Fruit fly (Drosophila melanogaster): Measurements from ENCODE around the gene CG4367.

Gene CG4367

dm6 chr3R:20327572-20328483 lies 23.1 kb upstream of the CG4367 start, which contains the start of the genes CG4360 and Sirt2 (continued):
- TF ChIP-seq CG33213 (GFP tag; optimal IDR thresholded peaks at IDR 0.05) (peak; percentile 25), ase (GFP tag; IDR thresholded peaks at IDR 0.05) (0 out of 3 replicates have a peak, but pooled peaks have one; percentile 21), phol (tag; optimal IDR thresholded peaks at IDR 0.05) (peak; percentile 69), slou (GFP tag; optimal IDR thresholded peaks at IDR 0.05) (no peak), Chrac-16 (GFP tag; optimal IDR thresholded peaks at IDR 0.05) (peak; percentile 21), jing (GFP tag; optimal IDR thresholded peaks at IDR 0.05) (no peak), CG3065 (GFP tag; optimal IDR thresholded peaks at IDR 0.05) (no peak), zfh2 (GFP tag; optimal IDR thresholded peaks at IDR 0.05) (peak; percentile 65), sug (tag; optimal IDR thresholded peaks at IDR 0.05) (peak; percentile 56), CG18262 (tag; optimal IDR thresholded peaks at IDR 0.05) (peak; percentile 41), CG15269 (tag; optimal IDR thresholded peaks at IDR 0.05) (no peak), aop (GFP tag; IDR thresholded peaks at IDR 0.05) (0 out of 2 replicates have a peak, but pooled peaks have one; percentile 37), slp2 (GFP tag; optimal IDR thresholded peaks at IDR 0.05) (no peak), Pdp1 (GFP tag; optimal IDR thresholded peaks at IDR 0.05) (peak; percentile 27 to 53), CG31441 (GFP tag; IDR thresholded peaks at IDR 0.05) (no peak), CG10267 (tag; optimal IDR thresholded peaks at IDR 0.05) (peak; percentile 24), CG8388 (GFP tag; optimal IDR thresholded peaks at IDR 0.05) (no peak), CG6683 (GFP tag; optimal IDR thresholded peaks at IDR 0.05) (no peak), ind (GFP tag; optimal IDR thresholded peaks at IDR 0.05) (peak; percentile 34), CG42726 (GFP tag; IDR thresholded peaks at IDR 0.05; ENCODE audit: partially characterized antibody) (peak; percentile 91), Aef1 (GFP tag; IDR thresholded peaks at IDR 0.05) (no peak), lmd (GFP tag; IDR thresholded peaks at IDR 0.05) (peak; percentile 39), fd3F (GFP tag; optimal IDR thresholded peaks at IDR 0.05) (no peak), CG14050 (GFP tag; IDR thresholded peaks at IDR 0.05) (no peak; the same call in 2 of the 3 replicates), al (GFP tag; IDR thresholded peaks at IDR 0.05) (peak; percentile 50), vvl (GFP tag; IDR thresholded peaks at IDR 0.05) (peak; percentile 59), Fer2 (tag; optimal IDR thresholded peaks at IDR 0.05) (no peak), dpn (GFP tag; optimal IDR thresholded peaks at IDR 0.05) (peak; percentile 4 to 55), dmrt11E (tag; optimal IDR thresholded peaks at IDR 0.05) (no peak), Oli (tag; optimal IDR thresholded peaks at IDR 0.05) (no peak), az2 (GFP tag; optimal IDR thresholded peaks at IDR 0.05) (peak; percentile 19), Atf6 (GFP tag; IDR thresholded peaks at IDR 0.05) (peak; percentile 46; the same call in 1 of the 2 replicates), CG7987 (GFP tag; optimal IDR thresholded peaks at IDR 0.05) (peak; percentile 62), CG8765 (GFP tag; IDR thresholded peaks at IDR 0.05) (peak; percentile 38; the same call in 1 of the 2 replicates), Neu2 (GFP tag; optimal IDR thresholded peaks at IDR 0.05; ENCODE audit: borderline replicate concordance) (no peak), CG17829 (tag; optimal IDR thresholded peaks at IDR 0.05) (peak; percentile 57), otp (GFP tag; IDR thresholded peaks at IDR 0.05) (0 out of 3 replicates have a peak, but pooled peaks have one; percentile 33), CG11093 (GFP tag; IDR thresholded peaks at IDR 0.05) (no peak), CG9797 (GFP tag; optimal IDR thresholded peaks at IDR 0.05) (peak; percentile 22), Eip74EF (GFP tag; optimal IDR thresholded peaks at IDR 0.05) (no peak), B-H2 (GFP tag; optimal IDR thresholded peaks at IDR 0.05) (peak; percentile 8), Awh (GFP tag; IDR thresholded peaks at IDR 0.05) (no peak), CG12391 (tag; optimal IDR thresholded peaks at IDR 0.05) (peak; percentile 49), bigmax (GFP tag; optimal IDR thresholded peaks at IDR 0.05) (no peak), CG10979 (tag; optimal IDR thresholded peaks at IDR 0.05) (no peak), CG5953 (GFP tag; IDR thresholded peaks at IDR 0.05) (no peak), Hr51 (GFP tag; optimal IDR thresholded peaks at IDR 0.05) (peak in 1 of 2 experiments; percentile 4), mirr (GFP tag; optimal IDR thresholded peaks at IDR 0.05) (peak; percentile 39)
